Fruit fly (Drosophila melanogaster) whole organism, embryonic: Measurements from ENCODE around the gene CG9514.

Experiments used
- Asciz ChIP-seq: fragments of 200-800 bp; sonication (Bioruptor generic); optimal IDR thresholded peaks from 2 replicates; lab custom pipeline; 2017; ENCODE audit warnings: missing biosample characterization, mild to moderate bottlenecking, missing genetic modification characterization, missing genetic modification reagents
- Atf3 ChIP-seq: fragments of 200-800 bp; sonication (Bioruptor generic); optimal IDR thresholded peaks from 3 replicates; lab custom pipeline; 2016; ENCODE audit warnings: missing biosample characterization, missing genetic modification characterization
- Atf6 ChIP-seq: fragments of 200-800 bp; sonication (Bioruptor generic); IDR thresholded peaks from 2 replicates; pipeline ENCODE4 v1.3.6; 2022; ENCODE audit warnings: missing biosample characterization, missing genetic modification characterization
- Bteb2 ChIP-seq: fragments of 200-800 bp; sonication (Bioruptor generic); optimal IDR thresholded peaks from 2 replicates; lab custom pipeline; 2016; ENCODE audit warnings: missing biosample characterization, missing genetic modification characterization
- CG10431 ChIP-seq: fragments of 200-800 bp; sonication (Bioruptor generic); optimal IDR thresholded peaks from 3 replicates; lab custom pipeline; 2018; ENCODE audit warnings: missing biosample characterization, mild to moderate bottlenecking, missing genetic modification characterization
- CG14014 ChIP-seq: fragments of 200-800 bp; sonication (Bioruptor generic); IDR thresholded peaks from 2 replicates; pipeline ENCODE4 v1.3.6; 2022; ENCODE audit warnings: missing biosample characterization, missing genetic modification characterization
- CG18599 ChIP-seq: fragments of 200-800 bp; sonication (Bioruptor generic); optimal IDR thresholded peaks from 3 replicates; lab custom pipeline; 2017; ENCODE audit warnings: missing biosample characterization, missing genetic modification characterization, mild to moderate bottlenecking, moderate library complexity, missing genetic modification reagents
- CG2120 ChIP-seq: fragments of 200-800 bp; sonication (Bioruptor generic); optimal IDR thresholded peaks from 3 replicates; lab custom pipeline; 2016; ENCODE audit warnings: missing biosample characterization, missing genetic modification characterization
- CG2678 ChIP-seq: fragments of 200-800 bp; sonication (Bioruptor generic); optimal IDR thresholded peaks from 3 replicates; lab custom pipeline; 2019; ENCODE audit warnings: missing biosample characterization, mild to moderate bottlenecking, missing genetic modification characterization, moderate library complexity
- CG31224 ChIP-seq: fragments of 200-800 bp; sonication (Bioruptor generic); IDR thresholded peaks from 2 replicates; pipeline ENCODE4 v1.3.6; 2022; ENCODE audit warnings: missing biosample characterization, missing genetic modification characterization
- CG31365 ChIP-seq: fragments of 200-800 bp; sonication (Bioruptor generic); optimal IDR thresholded peaks from 2 replicates; lab custom pipeline; 2018; ENCODE audit warnings: missing biosample characterization, mild to moderate bottlenecking, missing genetic modification characterization
- CG3163 ChIP-seq: fragments of 200-800 bp; sonication (Bioruptor generic); optimal IDR thresholded peaks from 3 replicates; lab custom pipeline; 2016; ENCODE audit warnings: missing biosample characterization, missing genetic modification characterization
- CG32767 ChIP-seq: fragments of 200-800 bp; sonication (Bioruptor generic); IDR thresholded peaks from 2 replicates; pipeline ENCODE4 v1.3.6; 2022; ENCODE audit warnings: missing biosample characterization, missing genetic modification characterization
- CG33213 ChIP-seq: fragments of 200-800 bp; sonication (Bioruptor generic); optimal IDR thresholded peaks from 3 replicates; lab custom pipeline; 2016; ENCODE audit warnings: missing biosample characterization, missing genetic modification characterization
- CG34376 ChIP-seq: fragments of 200-800 bp; sonication (Bioruptor generic); optimal IDR thresholded peaks from 2 replicates; lab custom pipeline; 2018; ENCODE audit warnings: missing biosample characterization, mild to moderate bottlenecking, missing genetic modification characterization
- CG4282 ChIP-seq: fragments of 200-800 bp; sonication (Bioruptor generic); optimal IDR thresholded peaks from 2 replicates; lab custom pipeline; 2016; ENCODE audit warnings: missing biosample characterization, missing genetic modification characterization
- CG4404 ChIP-seq: fragments of 200-800 bp; sonication (Bioruptor generic); IDR thresholded peaks from 2 replicates; pipeline ENCODE4 v1.3.6; 2022; ENCODE audit warnings: missing biosample characterization, missing genetic modification characterization
- CG4730 ChIP-seq: fragments of 200-800 bp; sonication (Bioruptor generic); IDR thresholded peaks from 2 replicates; pipeline ENCODE4 v1.3.6; 2022; ENCODE audit warnings: missing biosample characterization, missing genetic modification characterization
- CG6765 ChIP-seq: fragments of 200-800 bp; sonication (Bioruptor generic); optimal IDR thresholded peaks from 3 replicates; lab custom pipeline; 2017; ENCODE audit warnings: missing biosample characterization, mild to moderate bottlenecking, missing genetic modification characterization
- CG7963 ChIP-seq: fragments of 200-800 bp; sonication (Bioruptor generic); IDR thresholded peaks from 3 replicates; pipeline ENCODE4 v1.3.6; 2022; ENCODE audit warnings: missing biosample characterization, missing genetic modification characterization; ENCODE audit not compliant: partially characterized antibody
- CG8944 ChIP-seq: fragments of 200-800 bp; sonication (Bioruptor generic); optimal IDR thresholded peaks from 3 replicates; lab custom pipeline; 2016; ENCODE audit warnings: missing biosample characterization, missing genetic modification characterization
- CG9797 ChIP-seq: fragments of 200-800 bp; sonication (Bioruptor generic); optimal IDR thresholded peaks from 3 replicates; lab custom pipeline; 2018; ENCODE audit warnings: missing biosample characterization, mild to moderate bottlenecking, missing genetic modification characterization
- CG9932 ChIP-seq: fragments of 200-800 bp; sonication (Bioruptor generic); IDR thresholded peaks from 2 replicates; pipeline ENCODE4 v1.3.6; 2022; ENCODE audit warnings: missing biosample characterization, missing genetic modification characterization
- CrebB ChIP-seq: fragments of 200-800 bp; sonication (Bioruptor generic); optimal IDR thresholded peaks from 3 replicates; lab custom pipeline; 2018; ENCODE audit warnings: missing biosample characterization, mild to moderate bottlenecking, missing genetic modification characterization
- Dad ChIP-seq: fragments of 200-800 bp; sonication (Bioruptor generic); optimal IDR thresholded peaks from 3 replicates; lab custom pipeline; 2016; ENCODE audit warnings: missing biosample characterization, missing genetic modification characterization
- Dip3 ChIP-seq: fragments of 200-800 bp; sonication (Bioruptor generic); optimal IDR thresholded peaks from 3 replicates; lab custom pipeline; 2016; ENCODE audit warnings: missing biosample characterization, missing genetic modification characterization
- Dref ChIP-seq: fragments of 200-800 bp; sonication (Bioruptor generic); IDR thresholded peaks from 2 replicates; pipeline ENCODE4 v1.3.6; 2022; ENCODE audit warnings: missing biosample characterization, missing genetic modification characterization
- MESR4 ChIP-seq: fragments of 200-800 bp; sonication (Bioruptor generic); optimal IDR thresholded peaks from 2 replicates; lab custom pipeline; 2018; ENCODE audit warnings: missing biosample characterization, mild to moderate bottlenecking, missing genetic modification characterization, moderate library complexity
- Ptx1 ChIP-seq: fragments of 200-800 bp; sonication (Bioruptor generic); IDR thresholded peaks from 2 replicates; pipeline ENCODE4 v1.3.6; 2022; ENCODE audit warnings: missing biosample characterization, missing genetic modification characterization
- Sox100B ChIP-seq: fragments of 200-800 bp; sonication (Bioruptor generic); optimal IDR thresholded peaks from 3 replicates; lab custom pipeline; 2018; ENCODE audit warnings: missing biosample characterization, mild to moderate bottlenecking, missing genetic modification characterization
- Sox102F ChIP-seq: fragments of 200-800 bp; sonication (Bioruptor generic); optimal IDR thresholded peaks from 2 replicates; lab custom pipeline; 2018; ENCODE audit warnings: missing biosample characterization, mild to moderate bottlenecking, missing genetic modification characterization, moderate library complexity
- dati ChIP-seq: fragments of 200-800 bp; sonication (Bioruptor generic); IDR thresholded peaks from 2 replicates; pipeline ENCODE4 v1.3.6; 2022; ENCODE audit warnings: missing biosample characterization, missing genetic modification characterization
- dmrt99B ChIP-seq: fragments of 200-800 bp; sonication (Bioruptor generic); optimal IDR thresholded peaks from 2 replicates; lab custom pipeline; 2018; ENCODE audit warnings: missing biosample characterization, mild to moderate bottlenecking, missing genetic modification characterization, moderate library complexity
- dpn ChIP-seq, 2 experiments: fragments of 200-800 bp; sonication (Bioruptor generic); optimal IDR thresholded peaks; 3 replicates each; lab custom pipeline; 2016; ENCODE audit warnings: missing biosample characterization in 2 of 2, missing genetic modification characterization in 2 of 2
- lmd ChIP-seq: fragments of 200-800 bp; sonication (Bioruptor generic); IDR thresholded peaks from 2 replicates; pipeline ENCODE4 v1.3.6; 2022; ENCODE audit warnings: missing biosample characterization, missing genetic modification characterization
- mld ChIP-seq: fragments of 200-800 bp; sonication (Bioruptor generic); IDR thresholded peaks from 3 replicates; pipeline ENCODE4 v1.3.6; 2022; ENCODE audit warnings: missing biosample characterization, missing genetic modification characterization; ENCODE audit not compliant: partially characterized antibody
- nerfin-1 ChIP-seq: fragments of 200-800 bp; sonication (Bioruptor generic); optimal IDR thresholded peaks from 3 replicates; lab custom pipeline; 2019; ENCODE audit warnings: missing biosample characterization, mild to moderate bottlenecking, missing genetic modification characterization, moderate library complexity
- nmo ChIP-seq: fragments of 200-800 bp; sonication (Bioruptor generic); optimal IDR thresholded peaks from 2 replicates; lab custom pipeline; 2018; ENCODE audit warnings: missing biosample characterization, mild to moderate bottlenecking, missing genetic modification characterization, moderate library complexity
- nom ChIP-seq: fragments of 200-800 bp; sonication (Bioruptor generic); optimal IDR thresholded peaks from 2 replicates; lab custom pipeline; 2017; ENCODE audit warnings: missing biosample characterization, missing genetic modification characterization, mild to moderate bottlenecking, moderate library complexity, missing genetic modification reagents
- oc ChIP-seq: fragments of 200-800 bp; sonication (Bioruptor generic); optimal IDR thresholded peaks from 2 replicates; lab custom pipeline; 2018; ENCODE audit warnings: missing biosample characterization, mild to moderate bottlenecking, missing genetic modification characterization, moderate library complexity
- onecut ChIP-seq: fragments of 200-800 bp; sonication (Bioruptor generic); IDR thresholded peaks from 2 replicates; pipeline ENCODE4 v1.3.6; 2022; ENCODE audit warnings: missing biosample characterization, missing genetic modification characterization
- peb ChIP-seq: fragments of 200-800 bp; sonication (Bioruptor generic); IDR thresholded peaks from 2 replicates; pipeline ENCODE4 v1.3.6; 2022; ENCODE audit warnings: missing biosample characterization, missing genetic modification characterization
- row ChIP-seq: fragments of 200-800 bp; sonication (Bioruptor generic); IDR thresholded peaks from 3 replicates; pipeline ENCODE4 v1.3.6; 2022; ENCODE audit warnings: missing biosample characterization, missing genetic modification characterization
- sima ChIP-seq: fragments of 200-800 bp; sonication (Bioruptor generic); optimal IDR thresholded peaks from 2 replicates; lab custom pipeline; 2016; ENCODE audit warnings: missing biosample characterization, missing genetic modification characterization
- sisA ChIP-seq: fragments of 200-800 bp; sonication (Bioruptor generic); IDR thresholded peaks from 2 replicates; pipeline ENCODE4 v1.3.6; 2022; ENCODE audit warnings: missing biosample characterization, missing genetic modification characterization
- sna ChIP-seq: fragments of 200-800 bp; sonication (Bioruptor generic); IDR thresholded peaks from 2 replicates; pipeline ENCODE4 v1.3.6; 2022; ENCODE audit warnings: missing biosample characterization, missing genetic modification characterization; ENCODE audit not compliant: partially characterized antibody
- trem ChIP-seq: fragments of 200-800 bp; optimal IDR thresholded peaks from 3 replicates; lab custom pipeline; 2019; ENCODE audit warnings: missing biosample characterization, mild to moderate bottlenecking, missing genetic modification characterization, moderate library complexity
- vnd ChIP-seq: fragments of 200-800 bp; sonication (Bioruptor generic); IDR thresholded peaks from 3 replicates; pipeline ENCODE4 v1.3.6; 2022; ENCODE audit warnings: missing biosample characterization, missing genetic modification characterization; ENCODE audit not compliant: partially characterized antibody
- zen2 ChIP-seq: fragments of 200-800 bp; sonication (Bioruptor generic); IDR thresholded peaks from 3 replicates; pipeline ENCODE4 v1.3.6; 2022; ENCODE audit warnings: missing biosample characterization, missing genetic modification characterization; ENCODE audit not compliant: partially characterized antibody

Gene CG9514

dm6 chrX:14840417-14840872 lies 56.2 kb downstream of the CG9514 start (continued):
- TF ChIP-seq CrebB: no peak
- TF ChIP-seq oc (tag; lab: Kevin White, UChicago): peak; percentile 1
- TF ChIP-seq Asciz (GFP tag; lab: Kevin White, UChicago): peak; percentile 33
- TF ChIP-seq CG2120 (GFP tag; lab: Kevin White, UChicago): peak; percentile 0
- TF ChIP-seq sna (GFP tag; lab: Robert Waterston, UW): no peak
- TF ChIP-seq sima (GFP tag; lab: Kevin White, UChicago): no peak
- no peak for TF ChIP-seq CG9797
- TF ChIP-seq Bteb2: no peak
- TF ChIP-seq CG32767 (GFP tag; lab: Robert Waterston, UW): 0 out of 2 replicates have a peak, but pooled peaks have one; percentile 15
- TF ChIP-seq CG2678 (tag; lab: Kevin White, UChicago): peak; percentile 71
- peak in 1 of 2 experiments; percentile 36 for TF ChIP-seq dpn (GFP tag; optimal IDR thresholded peaks at IDR 0.05; lab: Kevin White, UChicago)
- peak; percentile 39 for TF ChIP-seq Sox100B (GFP tag; lab: Kevin White, UChicago)
- no peak for TF ChIP-seq dati
- TF ChIP-seq CG14014: 0 out of 2 replicates have a peak, but pooled peaks have one; percentile 22
- peak; percentile 58 for TF ChIP-seq row (GFP tag; lab: Robert Waterston, UW)
- TF ChIP-seq Sox102F (GFP tag; lab: Kevin White, UChicago): peak; percentile 63
- no peak for TF ChIP-seq CG8944 (GFP tag; lab: Kevin White, UChicago)
- TF ChIP-seq CG6765: no peak
- TF ChIP-seq nmo (GFP tag; lab: Kevin White, UChicago): no peak
- no peak for TF ChIP-seq Dref (GFP tag; lab: Robert Waterston, UW)
- TF ChIP-seq onecut (GFP tag; lab: Robert Waterston, UW): no peak
- TF ChIP-seq Atf6: 0 out of 2 replicates have a peak, but pooled peaks have one; percentile 29
- TF ChIP-seq trem (tag; lab: Kevin White, UChicago): peak; percentile 30
- peak; percentile 41 for TF ChIP-seq CG18599 (GFP tag; lab: Kevin White, UChicago)
- TF ChIP-seq CG4404 (GFP tag; lab: Robert Waterston, UW): no peak
- TF ChIP-seq CG7963 (GFP tag; lab: Robert Waterston, UW): no peak

- TF ChIP-seq lmd (GFP tag; lab: Robert Waterston, UW): peak; percentile 54; the same call in 1 of the 2 replicates
- no peak for TF ChIP-seq Dad (GFP tag; lab: Kevin White, UChicago)
- peak; percentile 28 for TF ChIP-seq Dip3 (GFP tag; lab: Kevin White, UChicago)
- TF ChIP-seq zen2 (GFP tag; lab: Robert Waterston, UW): no peak
- TF ChIP-seq CG31224 (GFP tag; lab: Robert Waterston, UW): peak; percentile 47
- TF ChIP-seq CG9932 (GFP tag; lab: Robert Waterston, UW): peak; percentile 71
- TF ChIP-seq CG4282: peak; percentile 47
- peak; percentile 52 for TF ChIP-seq CG10431
- no peak for TF ChIP-seq peb (GFP tag; lab: Robert Waterston, UW)
- peak; percentile 40 for TF ChIP-seq CG31365 (tag; lab: Kevin White, UChicago)
- TF ChIP-seq Ptx1 (GFP tag; lab: Robert Waterston, UW): peak; percentile 40; the same call in 1 of the 2 replicates
- TF ChIP-seq Atf3 (GFP tag; lab: Kevin White, UChicago): peak; percentile 88
- TF ChIP-seq CG34376 (GFP tag; lab: Kevin White, UChicago): peak; percentile 61
- TF ChIP-seq nerfin-1 (tag; lab: Kevin White, UChicago): peak; percentile 26
- peak; percentile 12; the same call in 1 of the 2 replicates for TF ChIP-seq CG4730 (GFP tag; lab: Robert Waterston, UW)
- peak; percentile 20; the same call in 1 of the 2 replicates for TF ChIP-seq sisA
- TF ChIP-seq dmrt99B (tag; lab: Kevin White, UChicago): peak; percentile 30
- TF ChIP-seq nom (GFP tag; lab: Kevin White, UChicago): no peak
- TF ChIP-seq MESR4: no peak
- TF ChIP-seq vnd: 0 out of 3 replicates have a peak, but pooled peaks have one; percentile 16
- no peak for TF ChIP-seq mld (GFP tag; lab: Robert Waterston, UW)
- peak; percentile 33 for TF ChIP-seq CG3163 (GFP tag; lab: Kevin White, UChicago)
- peak; percentile 15 for TF ChIP-seq CG33213 (GFP tag; lab: Kevin White, UChicago)
Observed at dm6 chrX:14839739-14840347, 56.8 kb downstream of the CG9514 start.
